Worm (Caenorhabditis elegans): Measurements from ENCODE around the gene C55A6.10.

The C55A6.10 gene

ce11 chrV:11528633-11529327 lies 23.6 kb downstream of the C55A6.10 start:
- no peak for TF ChIP-seq unc-62 (GFP tag; optimal IDR thresholded peaks at IDR 0.05)

ce11 chrV:11529541-11529940 lies 24.4 kb downstream of the C55A6.10 start:
- no peak for TF ChIP-seq unc-62 (GFP tag; optimal IDR thresholded peaks at IDR 0.05)

- TF ChIP-seq unc-62 (GFP tag; optimal IDR thresholded peaks at IDR 0.05): no peak
Measured at ce11 chrV:11531100-11531499, 26.0 kb downstream of the C55A6.10 start.

ce11 chrV:11531831-11532534 lies 26.8 kb downstream of the C55A6.10 start:
- no peak for TF ChIP-seq unc-62 (GFP tag; optimal IDR thresholded peaks at IDR 0.05)

ce11 chrV:11532535-11532853 lies 27.3 kb downstream of the C55A6.10 start:
- no peak for TF ChIP-seq unc-62 (GFP tag; optimal IDR thresholded peaks at IDR 0.05)

ce11 chrV:11532964-11533363 lies 27.8 kb downstream of the C55A6.10 start:
- no peak for TF ChIP-seq unc-62 (GFP tag; optimal IDR thresholded peaks at IDR 0.05)

ce11 chrV:11533365-11533949 lies 28.3 kb downstream of the C55A6.10 start:
- no peak for TF ChIP-seq unc-62 (GFP tag; optimal IDR thresholded peaks at IDR 0.05)

- TF ChIP-seq unc-62 (GFP tag; optimal IDR thresholded peaks at IDR 0.05): no peak
Measured at ce11 chrV:11534495-11535189, 29.5 kb downstream of the C55A6.10 start.

- TF ChIP-seq unc-62 (GFP tag; optimal IDR thresholded peaks at IDR 0.05): no peak
Measured at ce11 chrV:11535504-11536062, 30.4 kb downstream of the C55A6.10 start.

ce11 chrV:11536667-11537066 lies 31.5 kb downstream of the C55A6.10 start:
- TF ChIP-seq unc-62 (GFP tag; optimal IDR thresholded peaks at IDR 0.05): no peak

ce11 chrV:11539502-11539901 lies 34.4 kb downstream of the C55A6.10 start:
- no peak for TF ChIP-seq unc-62 (GFP tag; optimal IDR thresholded peaks at IDR 0.05)

ce11 chrV:11541284-11541683 lies 36.1 kb downstream of the C55A6.10 start:
- no peak for TF ChIP-seq unc-62 (GFP tag; optimal IDR thresholded peaks at IDR 0.05)

- no peak for TF ChIP-seq unc-62 (GFP tag; optimal IDR thresholded peaks at IDR 0.05)
Measured at ce11 chrV:11543564-11543963, 38.4 kb downstream of the C55A6.10 start, which contains the start of gene F38B7.2. F38B7.2 (plus strand) TSS chrV:11543963.

ce11 chrV:11545227-11545626 lies 40.1 kb downstream of the C55A6.10 start, which contains the start of gene F38B7.10:
F38B7.10 (plus strand) TSS chrV:11545527.
- no peak for TF ChIP-seq unc-62 (GFP tag; optimal IDR thresholded peaks at IDR 0.05)

- TF ChIP-seq unc-62 (GFP tag; optimal IDR thresholded peaks at IDR 0.05): no peak
Measured at ce11 chrV:11546795-11547194, 41.6 kb downstream of the C55A6.10 start, which contains the start of gene F38B7.11. F38B7.11 (plus strand) TSS chrV:11547095.

ce11 chrV:11548914-11549406 lies 43.8 kb downstream of the C55A6.10 start, which contains the start of the genes F38B7.17 and F38B7.3:
F38B7.17 (minus strand) TSS chrV:11548964.
F38B7.3 (plus strand) TSS chrV:11549107.
- no peak for TF ChIP-seq unc-62 (GFP tag; optimal IDR thresholded peaks at IDR 0.05)
